Worm (Caenorhabditis elegans) whole organism, L1 larva: Measurements from ENCODE around the gene mrpl-16.

Source experiments
- aly-2 ChIP-seq: fragments of 150-350 bp; optimal IDR thresholded peaks from 2 replicates; lab custom pipeline; 2014; ENCODE audit warnings: missing biosample characterization, missing genetic modification characterization
- ceh-88 ChIP-seq: fragments of 200-800 bp; sonication (Bioruptor generic); IDR thresholded peaks from 2 replicates; pipeline ENCODE4 v1.3.6; 2022; ENCODE audit warnings: missing genetic modification characterization, missing compliant biosample characterization
- nhr-11 ChIP-seq: fragments of 150-350 bp; optimal IDR thresholded peaks from 2 replicates; lab custom pipeline; 2014; ENCODE audit warnings: missing biosample characterization, missing genetic modification characterization
- snu-23 ChIP-seq: sonication (generic microtip); optimal IDR thresholded peaks from 2 replicates; lab custom pipeline; 2016; ENCODE audit warnings: missing genetic modification characterization, missing compliant biosample characterization
- tbx-2 ChIP-seq: sonication (generic microtip); optimal IDR thresholded peaks from 2 replicates; lab custom pipeline; 2016; ENCODE audit warnings: missing genetic modification characterization, missing compliant biosample characterization

ce11 chrIII:4658384-4658844 is 45.8 kb upstream of the mrpl-16 start, which contains the start of gene cdka-1:
- no peak for TF ChIP-seq snu-23 (GFP tag; lab: Kevin White, UChicago)
- TF ChIP-seq tbx-2 (tag; lab: Kevin White, UChicago) = no peak
- TF ChIP-seq nhr-11 (tag; lab: Kevin White, UChicago) = no peak
- no peak for TF ChIP-seq aly-2 (tag; lab: Kevin White, UChicago)
- TF ChIP-seq ceh-88 (GFP tag; lab: Robert Waterston, UW) = no peak
